Fruit fly (Drosophila melanogaster) whole organism, embryonic: ENCODE data around the gene CG43702.

Source experiments
- Awh ChIP-seq: fragments of 200-800 bp; sonication (Bioruptor generic); IDR thresholded peaks from 2 replicates; pipeline ENCODE4, ENCODE4 v1.3.6; 2022; ENCODE audit warnings: missing biosample characterization, missing genetic modification characterization
- BEAF-32 ChIP-seq: fragments of 200-800 bp; sonication (Bioruptor generic); optimal IDR thresholded peaks from 3 replicates; lab custom pipeline; 2017; ENCODE audit warnings: missing biosample characterization, missing genetic modification characterization, mild to moderate bottlenecking, moderate library complexity, missing genetic modification reagents
- CG10366 ChIP-seq: fragments of 200-800 bp; sonication (Bioruptor generic); IDR thresholded peaks from 2 replicates; pipeline ENCODE4 v1.3.6; 2022; ENCODE audit warnings: missing biosample characterization, missing genetic modification characterization
- CG10543 ChIP-seq: fragments of 200-800 bp; sonication (Bioruptor generic); optimal IDR thresholded peaks from 3 replicates; lab custom pipeline; 2017; ENCODE audit warnings: missing biosample characterization, mild to moderate bottlenecking, missing genetic modification characterization, moderate library complexity
- CG10959 ChIP-seq: fragments of 200-800 bp; sonication (Bioruptor generic); IDR thresholded peaks from 2 replicates; pipeline ENCODE4 v1.3.6; 2022; ENCODE audit warnings: missing biosample characterization, missing genetic modification characterization
- CG12391 ChIP-seq: fragments of 200-800 bp; sonication (Bioruptor generic); optimal IDR thresholded peaks from 3 replicates; lab custom pipeline; 2018; ENCODE audit warnings: missing biosample characterization, mild to moderate bottlenecking, missing genetic modification characterization, moderate library complexity
- CG12942 ChIP-seq: fragments of 200-800 bp; sonication (Bioruptor generic); optimal IDR thresholded peaks from 3 replicates; lab custom pipeline; 2016; ENCODE audit warnings: missing biosample characterization, missing genetic modification characterization
- CG17328 ChIP-seq: fragments of 200-800 bp; sonication (Bioruptor generic); IDR thresholded peaks from 2 replicates; pipeline ENCODE4 v1.3.6; 2022; ENCODE audit warnings: missing biosample characterization, missing genetic modification characterization
- CG1832 ChIP-seq: fragments of 200-800 bp; sonication (Bioruptor generic); optimal IDR thresholded peaks from 2 replicates; lab custom pipeline; 2017; ENCODE audit warnings: missing biosample characterization, mild to moderate bottlenecking, missing genetic modification characterization, inconsistent platforms
- CG4404 ChIP-seq: fragments of 200-800 bp; sonication (Bioruptor generic); IDR thresholded peaks from 2 replicates; pipeline ENCODE4 v1.3.6; 2022; ENCODE audit warnings: missing biosample characterization, missing genetic modification characterization
- CG4854 ChIP-seq: fragments of 200-800 bp; sonication (Bioruptor generic); optimal IDR thresholded peaks from 2 replicates; lab custom pipeline; 2016; ENCODE audit warnings: missing biosample characterization, missing genetic modification characterization, inconsistent platforms
- CG6175 ChIP-seq: fragments of 200-800 bp; sonication (Bioruptor generic); IDR thresholded peaks from 3 replicates; pipeline ENCODE4 v1.3.6; 2022; ENCODE audit warnings: missing biosample characterization, missing genetic modification characterization
- CG7928 ChIP-seq: fragments of 200-800 bp; sonication (Bioruptor generic); optimal IDR thresholded peaks from 2 replicates; lab custom pipeline; 2017; ENCODE audit warnings: missing biosample characterization, mild to moderate bottlenecking, missing genetic modification characterization
- Deaf1 ChIP-seq: fragments of 200-800 bp; optimal IDR thresholded peaks from 3 replicates; lab custom pipeline; 2019; ENCODE audit warnings: missing biosample characterization, mild to moderate bottlenecking, missing genetic modification characterization, moderate library complexity
- Drgx ChIP-seq: fragments of 200-800 bp; sonication (Bioruptor generic); IDR thresholded peaks from 2 replicates; pipeline ENCODE4 v1.3.6; 2022; ENCODE audit warnings: missing biosample characterization, missing genetic modification characterization
- Ets97D ChIP-seq: fragments of 200-800 bp; sonication (Bioruptor generic); optimal IDR thresholded peaks from 3 replicates; lab custom pipeline; 2016; ENCODE audit warnings: missing biosample characterization, missing genetic modification characterization
- Fer2 ChIP-seq: fragments of 200-800 bp; sonication (Bioruptor generic); optimal IDR thresholded peaks from 2 replicates; lab custom pipeline; 2018; ENCODE audit warnings: missing biosample characterization, mild to moderate bottlenecking, missing genetic modification characterization, moderate library complexity
- H15 ChIP-seq: fragments of 200-800 bp; sonication (Bioruptor generic); IDR thresholded peaks from 3 replicates; pipeline ENCODE4 v1.3.6; 2022; ENCODE audit warnings: missing biosample characterization, missing genetic modification characterization
- Jarid2 ChIP-seq: fragments of 200-800 bp; sonication (Bioruptor generic); optimal IDR thresholded peaks from 3 replicates; lab custom pipeline; 2017; ENCODE audit warnings: mild to moderate bottlenecking, missing biosample characterization, missing genetic modification reagents, missing genetic modification characterization
- Kr ChIP-seq: fragments of 200-800 bp; sonication (Bioruptor generic); optimal IDR thresholded peaks from 2 replicates; lab custom pipeline; 2017; ENCODE audit warnings: missing biosample characterization, mild to moderate bottlenecking, missing genetic modification characterization
- Lhr ChIP-seq: fragments of 200-800 bp; sonication (Bioruptor generic); optimal IDR thresholded peaks from 3 replicates; lab custom pipeline; 2017; ENCODE audit warnings: mild to moderate bottlenecking, missing biosample characterization, missing genetic modification reagents, missing genetic modification characterization
- MTF-1 ChIP-seq: fragments of 200-800 bp; sonication (Bioruptor generic); optimal IDR thresholded peaks from 2 replicates; lab custom pipeline; 2018; ENCODE audit warnings: missing biosample characterization, mild to moderate bottlenecking, missing genetic modification characterization, borderline replicate concordance
- Max ChIP-seq: fragments of 200-800 bp; sonication (Bioruptor generic); optimal IDR thresholded peaks from 2 replicates; lab custom pipeline; 2016; ENCODE audit warnings: missing biosample characterization, mild to moderate bottlenecking, missing genetic modification characterization
- Nf-YC ChIP-seq: fragments of 200-800 bp; optimal IDR thresholded peaks from 3 replicates; lab custom pipeline; 2019; ENCODE audit warnings: missing biosample characterization, mild to moderate bottlenecking, missing genetic modification characterization, moderate library complexity
- Ptx1 ChIP-seq: fragments of 200-800 bp; sonication (Bioruptor generic); IDR thresholded peaks from 2 replicates; pipeline ENCODE4 v1.3.6; 2022; ENCODE audit warnings: missing biosample characterization, missing genetic modification characterization
- Six4 ChIP-seq: fragments of 200-800 bp; sonication (Bioruptor generic); optimal IDR thresholded peaks from 2 replicates; lab custom pipeline; 2016; ENCODE audit warnings: missing biosample characterization, missing genetic modification characterization
- Tbp ChIP-seq: fragments of >200 bp; optimal IDR thresholded peaks from 2 replicates; lab custom pipeline; 2018; ENCODE audit warnings: missing biosample characterization, missing genetic modification characterization
- Xbp1 ChIP-seq: fragments of 200-800 bp; sonication (Bioruptor generic); optimal IDR thresholded peaks from 3 replicates; lab custom pipeline; 2016; ENCODE audit warnings: missing biosample characterization, mild to moderate bottlenecking, missing genetic modification characterization
- al ChIP-seq: fragments of 200-800 bp; sonication (Bioruptor generic); IDR thresholded peaks from 2 replicates; pipeline ENCODE4 v1.3.6; 2022; ENCODE audit warnings: missing biosample characterization, missing genetic modification characterization
- az2 ChIP-seq: fragments of 200-800 bp; sonication (Bioruptor generic); optimal IDR thresholded peaks from 3 replicates; lab custom pipeline; 2016; ENCODE audit warnings: missing biosample characterization, missing genetic modification characterization
- bowl ChIP-seq: fragments of 200-800 bp; sonication (Bioruptor generic); IDR thresholded peaks from 2 replicates; pipeline ENCODE4 v1.3.6; 2022; ENCODE audit warnings: missing biosample characterization, missing genetic modification characterization
- br ChIP-seq: fragments of >200 bp; optimal IDR thresholded peaks from 2 replicates; lab custom pipeline; 2017
- cato ChIP-seq: fragments of 200-800 bp; sonication (Bioruptor generic); optimal IDR thresholded peaks from 2 replicates; lab custom pipeline; 2016; ENCODE audit warnings: missing biosample characterization, missing genetic modification characterization, borderline replicate concordance
- chn ChIP-seq: fragments of 200-800 bp; sonication (Bioruptor generic); optimal IDR thresholded peaks from 2 replicates; lab custom pipeline; 2016; ENCODE audit warnings: missing biosample characterization, missing genetic modification characterization
- corto ChIP-seq: fragments of 200-800 bp; sonication (Bioruptor generic); optimal IDR thresholded peaks from 2 replicates; lab custom pipeline; 2016; ENCODE audit warnings: missing biosample characterization, mild to moderate bottlenecking, missing genetic modification characterization, moderate library complexity
- crp ChIP-seq, 2 experiments: fragments of 200-800 bp; sonication (Bioruptor generic); optimal IDR thresholded peaks; 2 replicates in 1 of 2; 3 replicates in 1 of 2; lab custom pipeline; 2017; ENCODE audit warnings: missing biosample characterization in 2 of 2, missing genetic modification characterization in 2 of 2, mild to moderate bottlenecking in 1 of 2, moderate library complexity in 1 of 2
- emc ChIP-seq: fragments of 200-800 bp; sonication (Bioruptor generic); optimal IDR thresholded peaks from 2 replicates; lab custom pipeline; 2016; ENCODE audit warnings: missing biosample characterization, missing genetic modification characterization
- gfzf ChIP-seq: fragments of 200-800 bp; sonication (Bioruptor generic); optimal IDR thresholded peaks from 2 replicates; lab custom pipeline; 2016; ENCODE audit warnings: missing biosample characterization, mild to moderate bottlenecking, missing genetic modification characterization, moderate library complexity
- ham ChIP-seq: fragments of 200-800 bp; sonication (Bioruptor generic); IDR thresholded peaks from 2 replicates; pipeline ENCODE4 v1.3.6; 2022; ENCODE audit warnings: missing biosample characterization, missing genetic modification characterization
- inv ChIP-seq: fragments of 200-800 bp; sonication (Bioruptor generic); IDR thresholded peaks from 2 replicates; pipeline ENCODE4 v1.3.6; 2022; ENCODE audit warnings: missing biosample characterization, missing genetic modification characterization; ENCODE audit not compliant: partially characterized antibody
- kay ChIP-seq: fragments of 200-800 bp; sonication (Bioruptor generic); optimal IDR thresholded peaks from 2 replicates; lab custom pipeline; 2016; ENCODE audit warnings: missing biosample characterization, missing genetic modification characterization
- nerfin-1 ChIP-seq: fragments of 200-800 bp; sonication (Bioruptor generic); optimal IDR thresholded peaks from 3 replicates; lab custom pipeline; 2019; ENCODE audit warnings: missing biosample characterization, mild to moderate bottlenecking, missing genetic modification characterization, moderate library complexity
- pros ChIP-seq: fragments of 200-800 bp; sonication (Bioruptor generic); optimal IDR thresholded peaks from 3 replicates; lab custom pipeline; 2019; ENCODE audit warnings: missing biosample characterization, mild to moderate bottlenecking, missing genetic modification characterization, moderate library complexity
- ranshi ChIP-seq: fragments of 200-800 bp; sonication (Bioruptor generic); IDR thresholded peaks from 2 replicates; pipeline ENCODE4 v1.3.6; 2022; ENCODE audit warnings: missing biosample characterization, missing genetic modification characterization
- repo ChIP-seq: fragments of 200-800 bp; sonication (Bioruptor generic); optimal IDR thresholded peaks from 2 replicates; lab custom pipeline; 2016; ENCODE audit warnings: missing biosample characterization, missing genetic modification characterization
- sd ChIP-seq: fragments of 200-800 bp; sonication (Bioruptor generic); optimal IDR thresholded peaks from 3 replicates; lab custom pipeline; 2018; ENCODE audit warnings: missing biosample characterization, mild to moderate bottlenecking, missing genetic modification characterization, moderate library complexity
- ssp ChIP-seq: fragments of 200-800 bp; sonication (Bioruptor generic); IDR thresholded peaks from 2 replicates; pipeline ENCODE4 v1.3.6; 2022; ENCODE audit warnings: missing biosample characterization, missing genetic modification characterization
- trh ChIP-seq: fragments of 200-800 bp; sonication (Bioruptor generic); optimal IDR thresholded peaks from 2 replicates; lab custom pipeline; 2016; ENCODE audit warnings: missing biosample characterization, missing genetic modification characterization
- ttk ChIP-seq: fragments of 200-800 bp; sonication (Bioruptor generic); IDR thresholded peaks from 2 replicates; pipeline ENCODE4 v2.1.2; 2022; ENCODE audit warnings: missing biosample characterization, missing genetic modification characterization
- yki ChIP-seq: fragments of >200 bp; optimal IDR thresholded peaks from 3 replicates; lab custom pipeline; 2018

Gene CG43702

DNA sequence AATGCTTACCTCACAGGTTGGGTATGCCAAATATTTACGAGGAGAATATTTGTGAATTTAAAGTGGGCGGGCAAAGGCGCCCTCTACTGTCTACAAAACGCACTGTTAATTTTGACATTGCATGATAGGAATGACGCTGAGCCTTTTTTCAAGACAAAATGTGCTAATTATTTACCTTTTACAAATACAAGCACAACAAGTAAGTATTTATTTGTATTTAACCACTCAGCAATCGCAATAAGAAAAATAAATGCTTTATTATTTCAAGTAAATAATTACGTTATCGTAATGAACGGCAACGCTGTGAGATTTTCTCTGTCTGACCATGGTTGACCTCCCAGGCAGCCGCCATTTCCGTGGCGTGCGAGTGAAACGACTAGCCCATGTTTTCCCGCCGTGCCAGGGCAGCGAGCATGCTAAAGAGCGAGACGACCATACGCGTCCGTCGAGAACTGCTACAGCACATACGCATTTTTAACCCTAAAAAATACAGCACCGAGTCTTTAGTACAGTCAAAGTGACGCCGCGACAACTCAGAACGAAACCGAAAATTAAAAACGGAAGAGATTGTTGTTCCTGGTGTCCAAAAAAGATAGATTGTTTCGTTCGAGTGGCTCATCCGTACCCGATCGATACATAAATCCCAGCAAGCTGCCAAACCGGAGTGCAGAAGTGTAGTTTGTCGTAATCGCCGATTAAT lies 12.7 kb upstream of the CG43702 start, which contains the start of the genes CG12974 and pzg (continued):
- TF ChIP-seq Max (GFP tag; lab: Kevin White, UChicago), result peak; percentile 82
- peak; percentile 74 for TF ChIP-seq Nf-YC (tag; lab: Kevin White, UChicago)
- TF ChIP-seq CG6175 (GFP tag; lab: Robert Waterston, UW), result 0 out of 3 replicates have a peak, but pooled peaks have one; percentile 6
- peak; percentile 45 for TF ChIP-seq az2 (GFP tag; lab: Kevin White, UChicago)
- peak; percentile 98 for TF ChIP-seq sd (tag; lab: Kevin White, UChicago)
- peak; percentile 78 for TF ChIP-seq nerfin-1 (tag; lab: Kevin White, UChicago)
- TF ChIP-seq Fer2 (tag; lab: Kevin White, UChicago), result peak; percentile 61
- TF ChIP-seq Drgx (GFP tag; lab: Robert Waterston, UW), result peak; percentile 38; the same call in 1 of the 2 replicates
- TF ChIP-seq CG4404 (GFP tag; lab: Robert Waterston, UW), result peak; percentile 95
- peak; percentile 89 for TF ChIP-seq CG10543 (GFP tag; lab: Kevin White, UChicago)
- TF ChIP-seq chn (GFP tag; lab: Kevin White, UChicago), result peak; percentile 86
- TF ChIP-seq gfzf, result peak; percentile 70
- TF ChIP-seq CG10959, result peak; percentile 88
- no peak for TF ChIP-seq corto (GFP tag; lab: Kevin White, UChicago)
- TF ChIP-seq Jarid2, result peak; percentile 45
- TF ChIP-seq Awh (GFP tag; lab: Robert Waterston, UW), result peak; percentile 21; the same call in 1 of the 2 replicates
- TF ChIP-seq al, result peak; percentile 80
- TF ChIP-seq H15 (GFP tag; lab: Robert Waterston, UW), result peak; percentile 87
- peak; percentile 23 for TF ChIP-seq CG4854 (GFP tag; lab: Kevin White, UChicago)
- peak; percentile 69 for TF ChIP-seq CG7928 (GFP tag; lab: Kevin White, UChicago)
- TF ChIP-seq crp (GFP tag; optimal IDR thresholded peaks at IDR 0.05; lab: Kevin White, UChicago), result peak in 1 of 2 experiments; percentile 64
- TF ChIP-seq bowl (GFP tag; lab: Robert Waterston, UW), result no peak
- peak; percentile 67 for TF ChIP-seq CG12942 (GFP tag; lab: Kevin White, UChicago)
- peak; percentile 41 for TF ChIP-seq trh (GFP tag; lab: Kevin White, UChicago)
- TF ChIP-seq inv, result peak; percentile 85
- peak; percentile 85 for TF ChIP-seq Lhr (GFP tag; lab: Kevin White, UChicago)
- peak; percentile 69 for TF ChIP-seq BEAF-32 (GFP tag; lab: Kevin White, UChicago)
- peak; percentile 10 for TF ChIP-seq kay (GFP tag; lab: Kevin White, UChicago)
- peak; percentile 89 for TF ChIP-seq Kr
- TF ChIP-seq ttk (GFP tag; lab: Robert Waterston, UW), result peak; percentile 79
- no peak for TF ChIP-seq Deaf1 (tag; lab: Kevin White, UChicago)
- TF ChIP-seq Tbp (GFP tag; lab: Kevin White, UChicago), result no peak
- TF ChIP-seq ranshi, result peak; percentile 61; the same call in 1 of the 2 replicates
- TF ChIP-seq cato, result peak; percentile 49
- TF ChIP-seq Ptx1 (GFP tag; lab: Robert Waterston, UW), result peak; percentile 88
- no peak for TF ChIP-seq pros (GFP tag; lab: Kevin White, UChicago)
- TF ChIP-seq CG12391 (tag; lab: Kevin White, UChicago), result peak; percentile 86
- TF ChIP-seq CG17328 (GFP tag; lab: Robert Waterston, UW), result peak; percentile 62
- TF ChIP-seq Xbp1, result peak; percentile 91
- peak; percentile 47 for TF ChIP-seq emc (GFP tag; lab: Kevin White, UChicago)
- peak; percentile 84 for TF ChIP-seq CG10366 (GFP tag; lab: Robert Waterston, UW)
- peak; percentile 97 for TF ChIP-seq CG1832 (GFP tag; lab: Kevin White, UChicago)
- peak; percentile 51 for TF ChIP-seq repo (GFP tag; lab: Kevin White, UChicago)
- peak; percentile 38; the same call in 1 of the 2 replicates for TF ChIP-seq ham
- peak; percentile 13 for TF ChIP-seq yki (lab: Kevin White, UChicago)
- peak; percentile 97 for TF ChIP-seq Ets97D (GFP tag; lab: Kevin White, UChicago)
- peak; percentile 16 for TF ChIP-seq Six4 (GFP tag; lab: Kevin White, UChicago)
- TF ChIP-seq ssp, result peak; percentile 86
- no peak for TF ChIP-seq br (lab: Kevin White, UChicago)
- TF ChIP-seq MTF-1 (GFP tag; lab: Kevin White, UChicago), result peak; percentile 35
